Worm (Caenorhabditis elegans): ENCODE measurements around the gene rps-0.
A peak's percentile ranks its signal among the peaks of the same experiment; 100 is the strongest.

Gene rps-0

DNA sequence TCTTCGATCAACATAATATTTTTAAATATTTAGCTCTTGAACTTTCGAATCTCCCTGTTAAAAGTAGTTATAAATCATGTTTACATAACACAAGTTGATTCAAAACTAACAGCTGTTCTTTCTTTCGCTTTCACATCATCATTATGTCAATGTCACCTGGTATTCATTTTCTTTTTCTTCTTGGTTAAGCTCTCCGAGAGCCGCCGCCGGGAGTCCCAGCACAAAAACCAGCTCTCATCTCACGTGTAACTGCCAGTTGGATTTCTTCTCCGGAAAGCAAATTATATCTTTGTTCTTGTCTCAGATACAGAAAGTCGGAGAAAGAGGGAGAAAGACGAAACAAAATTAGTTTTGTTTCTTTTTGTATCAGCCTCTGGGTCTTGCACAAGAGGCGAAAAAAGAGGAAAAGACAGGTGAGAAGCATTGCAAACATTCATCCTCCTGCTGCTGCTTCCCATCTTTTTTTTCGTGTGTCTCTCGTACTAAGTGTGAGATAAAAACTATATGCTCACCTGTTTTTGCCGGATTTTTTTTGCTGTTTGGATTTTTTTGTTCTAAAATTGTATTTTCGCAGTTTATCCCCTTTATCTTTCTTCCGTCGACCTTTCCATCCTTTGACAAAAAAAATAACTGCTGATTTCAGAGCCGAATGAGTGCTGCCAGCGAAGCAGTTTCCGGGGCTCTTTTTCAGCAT is 22.4 kb downstream of the rps-0 start, which contains the start of gene F17C8.3 (continued):
- TF ChIP-seq lin-39 (tag; optimal IDR thresholded peaks at IDR 0.05) (peak; percentile 51), nhr-19 (GFP tag; conservative IDR thresholded peaks at IDR 0.05) (peak; percentile 50)

DNA sequence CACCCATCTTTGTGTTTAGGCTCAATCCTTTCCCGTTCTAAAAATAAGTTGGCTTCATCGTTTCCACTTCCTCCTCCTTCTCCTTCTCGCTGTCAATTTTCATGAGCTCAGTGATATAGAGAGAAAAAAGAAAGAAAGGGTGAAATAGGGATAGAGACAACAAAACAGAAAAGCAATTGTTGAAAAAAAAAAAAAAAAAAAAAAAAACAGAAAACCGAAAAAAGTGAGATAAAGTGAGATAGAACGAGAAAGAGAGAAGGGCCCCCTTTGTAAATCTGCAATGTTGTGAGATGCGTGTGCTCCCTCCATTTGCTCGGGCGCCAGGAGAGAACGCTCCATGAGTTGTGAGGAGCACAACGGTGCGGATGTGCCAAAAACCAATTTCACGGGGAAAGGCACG is 29.9 kb downstream of the rps-0 start:
- TF ChIP-seq ets-5 (GFP tag; IDR thresholded peaks at IDR 0.05) (no peak), hlh-4 (tag; optimal IDR thresholded peaks at IDR 0.05) (no peak), hpl-2 (GFP tag; optimal IDR thresholded peaks at IDR 0.05) (no peak), lin-15B (tag; optimal IDR thresholded peaks at IDR 0.05) (no peak), isw-1 (GFP tag; IDR thresholded peaks at IDR 0.05) (no peak), snu-23 (GFP tag; optimal IDR thresholded peaks at IDR 0.05) (no peak), sox-4 (tag; optimal IDR thresholded peaks at IDR 0.05) (no peak), nhr-237 (tag; optimal IDR thresholded peaks at IDR 0.05) (no peak), rnt-1 (tag; optimal IDR thresholded peaks at IDR 0.05) (no peak), C16A3.4 (tag; optimal IDR thresholded peaks at IDR 0.05) (no peak), ceh-88 (GFP tag; IDR thresholded peaks at IDR 0.05) (no peak), zag-1 (tag; optimal IDR thresholded peaks at IDR 0.05) (no peak), mep-1 (tag; optimal IDR thresholded peaks at IDR 0.05) (peak; percentile 58), lsy-2 (tag; optimal IDR thresholded peaks at IDR 0.05) (peak in 1 of 2 experiments; percentile 46), vab-15 (tag; optimal IDR thresholded peaks at IDR 0.05) (no peak), nhr-71 (tag; optimal IDR thresholded peaks at IDR 0.05) (peak; percentile 50), mdl-1 (tag; optimal IDR thresholded peaks at IDR 0.05) (no peak), C04F5.9 (tag; optimal IDR thresholded peaks at IDR 0.05) (no peak), blmp-1 (tag; optimal IDR thresholded peaks at IDR 0.05) (no peak), fkh-4 (tag; optimal IDR thresholded peaks at IDR 0.05; ENCODE audit: borderline replicate concordance) (no peak), dpl-1 (GFP tag; optimal IDR thresholded peaks at IDR 0.05) (peak in 1 of 3 experiments; percentile 6), C34B4.2 (tag; optimal IDR thresholded peaks at IDR 0.05) (no peak), mab-9 (GFP tag; IDR thresholded peaks at IDR 0.05) (no peak), hlh-17 (GFP tag; optimal IDR thresholded peaks at IDR 0.05; ENCODE audit: borderline replicate concordance) (no peak), ceh-63 (GFP tag; optimal IDR thresholded peaks at IDR 0.05) (no peak), alr-1 (tag; optimal IDR thresholded peaks at IDR 0.05; ENCODE audit: borderline replicate concordance) (no peak), aly-2 (tag; optimal IDR thresholded peaks at IDR 0.05) (no peak), tlp-1 (tag; optimal IDR thresholded peaks at IDR 0.05) (no peak), skn-1 (tag; optimal IDR thresholded peaks at IDR 0.05) (no peak), unc-30 (tag; optimal IDR thresholded peaks at IDR 0.05) (no peak), unc-62 (GFP tag; optimal IDR thresholded peaks at IDR 0.05) (no peak), aha-1 (tag; optimal IDR thresholded peaks at IDR 0.05) (no peak), jun-1 (tag; optimal IDR thresholded peaks at IDR 0.05) (no peak), ces-1 (GFP tag; optimal IDR thresholded peaks at IDR 0.05) (no peak), sup-37 (GFP tag; optimal IDR thresholded peaks at IDR 0.05) (no peak), efl-1 (optimal IDR thresholded peaks at IDR 0.05) (peak in 1 of 2 experiments; percentile 18), efl-1 (GFP tag; optimal IDR thresholded peaks at IDR 0.05 in 1 of 2) (peak in 1 of 2 experiments; percentile 14), nhr-76 (tag; optimal IDR thresholded peaks at IDR 0.05) (no peak), fkh-8 (tag; optimal IDR thresholded peaks at IDR 0.05) (no peak), lin-14 (GFP tag; optimal IDR thresholded peaks at IDR 0.05) (peak; percentile 69), nhr-11 (tag; optimal IDR thresholded peaks at IDR 0.05) (no peak), lir-3 (tag; optimal IDR thresholded peaks at IDR 0.05; ENCODE audit: poor library complexity) (no peak), elt-2 (tag; optimal IDR thresholded peaks at IDR 0.05) (no peak), swsn-7 (tag; optimal IDR thresholded peaks at IDR 0.05) (no peak), pag-3 (tag; optimal IDR thresholded peaks at IDR 0.05; ENCODE audit: borderline replicate concordance, insufficient read depth) (no peak), nhr-19 (GFP tag; conservative IDR thresholded peaks at IDR 0.05) (no peak; the same call in 1 of the 2 replicates), F16B12.6 (tag; optimal IDR thresholded peaks at IDR 0.05) (no peak), snpc-4 (tag; optimal IDR thresholded peaks at IDR 0.05) (no peak), lin-35 (GFP tag; optimal IDR thresholded peaks at IDR 0.05) (peak in 1 of 2 experiments; percentile 18)

Measured in whole organism, L1 larva.